Worm (Caenorhabditis elegans): ENCODE data around the gene ncs-4.

ncs-4 gene

DNA sequence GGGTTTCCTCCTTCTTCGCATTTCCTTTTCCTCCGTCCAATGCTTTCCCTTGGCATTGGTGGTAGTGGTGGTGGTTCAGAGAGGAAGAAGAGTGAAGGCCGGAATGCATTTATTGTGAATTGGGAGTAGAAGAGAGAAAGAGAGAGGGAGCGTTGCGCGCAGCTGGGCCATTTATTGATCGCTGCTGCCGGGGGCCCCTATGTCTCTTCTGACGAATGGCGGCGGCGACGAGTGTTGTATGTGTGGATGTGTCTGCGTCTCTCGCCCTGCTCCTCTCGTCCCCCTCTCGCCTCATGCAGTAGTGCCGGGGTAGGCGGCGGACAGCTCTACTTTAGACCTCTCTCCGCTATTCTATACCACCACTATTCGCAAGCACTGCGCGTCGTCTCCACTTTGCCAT lies 29.7 kb upstream of the ncs-4 start, which contains the start of gene unc-115:
Gene unc-115 (plus strand): TSS at position 301 of the 400 bp plus-strand sequence.
- TF ChIP-seq sem-4 (tag; optimal IDR thresholded peaks at IDR 0.05) = peak; percentile 70
- TF ChIP-seq blmp-1 (tag; optimal IDR thresholded peaks at IDR 0.05; ENCODE audit: insufficient read depth) = peak; percentile 76
- TF ChIP-seq F13H6.1 (tag; optimal IDR thresholded peaks at IDR 0.05) = peak; percentile 93
- no peak for TF ChIP-seq mbf-1 (tag; optimal IDR thresholded peaks at IDR 0.05)
- peak; percentile 79 for TF ChIP-seq nhr-129 (tag; optimal IDR thresholded peaks at IDR 0.05)
- TF ChIP-seq sma-9 (GFP tag; optimal IDR thresholded peaks at IDR 0.05) = peak; percentile 81
- TF ChIP-seq sma-9 (tag; optimal IDR thresholded peaks at IDR 0.05) = no peak
- peak; percentile 28 for TF ChIP-seq ztf-11 (tag; optimal IDR thresholded peaks at IDR 0.05)
- TF ChIP-seq nhr-6 (tag; optimal IDR thresholded peaks at IDR 0.05) = peak; percentile 34
- no peak for TF ChIP-seq nhr-25 (tag; optimal IDR thresholded peaks at IDR 0.05)
- TF ChIP-seq nhr-10 (tag; optimal IDR thresholded peaks at IDR 0.05) = no peak
- no peak for TF ChIP-seq dmd-4 (tag; optimal IDR thresholded peaks at IDR 0.05)
- TF ChIP-seq ztf-4 (tag; optimal IDR thresholded peaks at IDR 0.05) = peak; percentile 38
- TF ChIP-seq egl-27 (tag; optimal IDR thresholded peaks at IDR 0.05) = peak; percentile 89
- TF ChIP-seq Y55F3AM.14 (GFP tag; optimal IDR thresholded peaks at IDR 0.05) = peak; percentile 40
- TF ChIP-seq unc-55 (GFP tag; optimal IDR thresholded peaks at IDR 0.05) = peak; percentile 92
- TF ChIP-seq gmeb-1 (tag; optimal IDR thresholded peaks at IDR 0.05) = no peak
- TF ChIP-seq ztf-1 (GFP tag; conservative IDR thresholded peaks at IDR 0.05) = no peak
- no peak for TF ChIP-seq nhr-23 (tag; optimal IDR thresholded peaks at IDR 0.05)
- peak; percentile 73 for TF ChIP-seq lin-39 (tag; optimal IDR thresholded peaks at IDR 0.05)
- no peak for TF ChIP-seq elt-3 (tag; optimal IDR thresholded peaks at IDR 0.05)
- TF ChIP-seq nhr-77 (tag; optimal IDR thresholded peaks at IDR 0.05) = no peak
- peak; percentile 69 for TF ChIP-seq C34F6.9 (tag; optimal IDR thresholded peaks at IDR 0.05)
- TF ChIP-seq aly-2 (tag; optimal IDR thresholded peaks at IDR 0.05) = no peak
- no peak for TF ChIP-seq R02D3.7 (tag; optimal IDR thresholded peaks at IDR 0.05)
- no peak for TF ChIP-seq ZK546.5 (tag; optimal IDR thresholded peaks at IDR 0.05)
- peak; percentile 49 to 70 for TF ChIP-seq lsy-2 (tag; optimal IDR thresholded peaks at IDR 0.05)
- peak; percentile 90 for TF ChIP-seq zag-1 (tag; optimal IDR thresholded peaks at IDR 0.05)
- TF ChIP-seq alr-1 (tag; optimal IDR thresholded peaks at IDR 0.05) = no peak
- TF ChIP-seq skn-1 (tag; optimal IDR thresholded peaks at IDR 0.05) = no peak
- TF ChIP-seq crh-2 (tag; optimal IDR thresholded peaks at IDR 0.05) = peak; percentile 84
- TF ChIP-seq ama-1 (optimal IDR thresholded peaks at IDR 0.05) = no peak
- TF ChIP-seq nhr-237 (tag; optimal IDR thresholded peaks at IDR 0.05) = no peak
- peak; percentile 50 for TF ChIP-seq unc-39 (tag; optimal IDR thresholded peaks at IDR 0.05)
- TF ChIP-seq nhr-12 (tag; optimal IDR thresholded peaks at IDR 0.05) = no peak
- peak; percentile 52 for TF ChIP-seq lin-13 (GFP tag; optimal IDR thresholded peaks at IDR 0.05)
- no peak for TF ChIP-seq elt-1 (tag; optimal IDR thresholded peaks at IDR 0.05)
- TF ChIP-seq mab-5 (tag; optimal IDR thresholded peaks at IDR 0.05) = peak; percentile 81
- TF ChIP-seq lin-11 (tag; optimal IDR thresholded peaks at IDR 0.05) = peak; percentile 72
- TF ChIP-seq nhr-11 (tag; optimal IDR thresholded peaks at IDR 0.05) = no peak
- peak; percentile 55 for TF ChIP-seq unc-62 (GFP tag; optimal IDR thresholded peaks at IDR 0.05)
- TF ChIP-seq ceh-16 (tag; optimal IDR thresholded peaks at IDR 0.05) = peak; percentile 10
- TF ChIP-seq mdl-1 (tag; optimal IDR thresholded peaks at IDR 0.05) = peak; percentile 63 to 79
- peak; percentile 86 for TF ChIP-seq peb-1 (tag; optimal IDR thresholded peaks at IDR 0.05)
- TF ChIP-seq ceh-82 (tag; optimal IDR thresholded peaks at IDR 0.05) = peak; percentile 6
- peak; percentile 76 for TF ChIP-seq snpc-4 (tag; optimal IDR thresholded peaks at IDR 0.05)
- TF ChIP-seq fos-1 (tag; optimal IDR thresholded peaks at IDR 0.05) = peak; percentile 37
- peak; percentile 65 for TF ChIP-seq sma-3 (GFP tag; optimal IDR thresholded peaks at IDR 0.05)
- TF ChIP-seq nhr-21 (tag; optimal IDR thresholded peaks at IDR 0.05) = peak; percentile 52

Data from whole organism, L2 larva.